Worm (Caenorhabditis elegans) whole organism, late embryonic: ENCODE results near the gene F54B11.9.

ENCODE experiments used
- F13H6.1 ChIP-seq: sonication (generic microtip); optimal IDR thresholded peaks from 2 replicates; lab custom pipeline; 2016; ENCODE audit warnings: missing genetic modification characterization, missing compliant biosample characterization
- K09A11.1 ChIP-seq: sonication (generic microtip); optimal IDR thresholded peaks from 2 replicates; lab custom pipeline; 2017; ENCODE audit warnings: antibody characterized with exemption, mild to moderate bottlenecking, missing genetic modification characterization, missing compliant biosample characterization; ENCODE audit not compliant: insufficient read depth
- ama-1 ChIP-seq: fragments of 150-350 bp; optimal IDR thresholded peaks from 2 replicates; lab custom pipeline; 2014
- ceh-19 ChIP-seq: fragments of 200-800 bp; sonication (Bioruptor generic); optimal IDR thresholded peaks from 2 replicates; lab custom pipeline; 2018; ENCODE audit warnings: mild to moderate bottlenecking, missing genetic modification characterization, missing compliant biosample characterization
- ceh-34 ChIP-seq: sonication (generic microtip); optimal IDR thresholded peaks from 2 replicates; lab custom pipeline; 2016; ENCODE audit warnings: mild to moderate bottlenecking, missing genetic modification characterization, missing compliant biosample characterization
- ceh-9 ChIP-seq: sonication (generic microtip); optimal IDR thresholded peaks from 2 replicates; lab custom pipeline; 2016; ENCODE audit warnings: mild to moderate bottlenecking, missing genetic modification characterization, inconsistent platforms, missing compliant biosample characterization
- fkh-10 ChIP-seq: fragments of 150-350 bp; optimal IDR thresholded peaks from 2 replicates; lab custom pipeline; 2014; ENCODE audit warnings: missing biosample characterization, missing genetic modification reagents, missing genetic modification characterization
- madf-2 ChIP-seq: sonication (generic microtip); optimal IDR thresholded peaks from 2 replicates; lab custom pipeline; 2017; ENCODE audit warnings: missing genetic modification characterization, missing compliant biosample characterization
- nhr-11 ChIP-seq: fragments of 150-350 bp; optimal IDR thresholded peaks from 2 replicates; lab custom pipeline; 2014; ENCODE audit warnings: missing biosample characterization, missing genetic modification characterization
- rnt-1 ChIP-seq: sonication (generic microtip); optimal IDR thresholded peaks from 2 replicates; lab custom pipeline; 2016; ENCODE audit warnings: missing genetic modification characterization, missing compliant biosample characterization
- sox-4 ChIP-seq: sonication (generic microtip); optimal IDR thresholded peaks from 2 replicates; lab custom pipeline; 2017; ENCODE audit warnings: mild to moderate bottlenecking, missing genetic modification characterization, inconsistent platforms, missing compliant biosample characterization
- tbx-2 ChIP-seq: sonication (generic microtip); optimal IDR thresholded peaks from 2 replicates; lab custom pipeline; 2016; ENCODE audit warnings: missing genetic modification characterization, missing compliant biosample characterization
- ttx-3 ChIP-seq: sonication (generic microtip); optimal IDR thresholded peaks from 2 replicates; lab custom pipeline; 2016; ENCODE audit warnings: missing genetic modification reagents, missing genetic modification characterization, missing compliant biosample characterization
- zip-5 ChIP-seq: sonication (generic microtip); optimal IDR thresholded peaks from 2 replicates; lab custom pipeline; 2016; ENCODE audit warnings: missing genetic modification characterization, missing compliant biosample characterization

DNA sequence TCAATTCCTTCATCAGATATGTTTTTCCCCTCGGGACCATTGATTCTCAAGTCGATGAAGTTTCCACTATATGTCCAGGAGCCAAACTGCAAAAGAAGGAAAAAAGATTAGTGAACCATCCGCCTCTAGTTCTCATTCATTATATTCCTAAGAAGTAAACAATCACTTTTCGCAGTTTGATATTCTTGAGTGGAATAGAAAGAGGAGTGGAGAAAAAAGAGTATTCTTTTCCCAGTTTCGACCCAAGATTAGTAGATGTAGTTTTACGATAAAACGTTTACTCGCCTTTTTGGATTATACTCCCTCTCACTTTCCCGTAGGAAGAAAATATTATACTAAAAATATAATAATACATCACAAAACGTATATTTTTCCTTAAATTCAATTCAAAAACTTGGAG lies 39.5 kb downstream of the F54B11.9 start:
- TF ChIP-seq ceh-34 (tag; lab: Kevin White, UChicago) (no peak), rnt-1 (tag; lab: Kevin White, UChicago) (no peak), ceh-19 (GFP tag; lab: Kevin White, UChicago) (no peak), ama-1 (no peak), tbx-2 (tag; lab: Kevin White, UChicago) (no peak), nhr-11 (no peak), F13H6.1 (tag; lab: Kevin White, UChicago) (no peak), madf-2 (tag; lab: Kevin White, UChicago) (no peak), ceh-9 (tag; lab: Kevin White, UChicago) (no peak), fkh-10 (GFP tag; lab: Kevin White, UChicago) (no peak), sox-4 (tag; lab: Kevin White, UChicago) (no peak), zip-5 (no peak), K09A11.1 (no peak), ttx-3 (no peak)
